Worm (Caenorhabditis elegans) whole organism, L4 larva: ENCODE measurements around the gene Y97E10AR.8.
A peak's percentile ranks its signal among the peaks of the same experiment; 100 is the strongest.

Experiments
- T26A8.4 ChIP-seq: fragments of 200-800 bp; sonication (Bioruptor generic); IDR thresholded peaks from 2 replicates; pipeline ENCODE4 v1.3.6; 2022; ENCODE audit warnings: missing genetic modification characterization, missing compliant biosample characterization
- Y48G9A.11 ChIP-seq: fragments of 200-800 bp; sonication (Bioruptor generic); IDR thresholded peaks from 2 replicates; pipeline ENCODE4 v1.3.6; 2022; ENCODE audit warnings: missing genetic modification reagents, missing genetic modification characterization, missing compliant biosample characterization
- Y5F2A.4 ChIP-seq: fragments of 200-800 bp; sonication (Bioruptor generic); optimal IDR thresholded peaks from 2 replicates; lab custom pipeline; 2018; ENCODE audit warnings: mild to moderate bottlenecking, missing genetic modification characterization, missing compliant biosample characterization
- Y75B8A.6 ChIP-seq: fragments of 200-800 bp; sonication (Bioruptor generic); IDR thresholded peaks from 2 replicates; pipeline ENCODE4 v1.3.6; 2022; ENCODE audit warnings: missing genetic modification reagents, missing genetic modification characterization, missing compliant biosample characterization
- ZK546.5 ChIP-seq, 2 experiments: sonication (generic microtip); optimal IDR thresholded peaks; 2 replicates each; lab custom pipeline; 2017; ENCODE audit warnings: missing biosample characterization in 2 of 2, missing genetic modification characterization in 2 of 2
- aha-1 ChIP-seq: fragments of 150-350 bp; peaks from one replicate; lab custom pipeline; 2014; ENCODE audit warnings: missing biosample characterization, missing genetic modification characterization
- aly-2 ChIP-seq: sonication (generic microtip); optimal IDR thresholded peaks from 2 replicates; lab custom pipeline; 2018; ENCODE audit warnings: missing biosample characterization, missing genetic modification characterization
- arid-1 ChIP-seq: fragments of 200-800 bp; sonication (Bioruptor generic); conservative IDR thresholded peaks from 2 replicates; pipeline ENCODE4 v1.3.6; 2022; ENCODE audit warnings: missing genetic modification reagents, missing genetic modification characterization, missing compliant biosample characterization
- attf-4 ChIP-seq: sonication (generic microtip); optimal IDR thresholded peaks from 3 replicates; lab custom pipeline; 2017; ENCODE audit warnings: missing biosample characterization, missing genetic modification characterization
- ceh-28 ChIP-seq: fragments of 150-350 bp; optimal IDR thresholded peaks from 2 replicates; lab custom pipeline; 2014; ENCODE audit warnings: missing biosample characterization, missing genetic modification reagents, missing genetic modification characterization
- ceh-32 ChIP-seq: sonication (generic microtip); optimal IDR thresholded peaks from 2 replicates; lab custom pipeline; 2016; ENCODE audit warnings: mild to moderate bottlenecking, missing genetic modification characterization, missing compliant biosample characterization; ENCODE audit not compliant: poor library complexity
- ceh-44 ChIP-seq: fragments of 200-800 bp; sonication (Bioruptor generic); IDR thresholded peaks from 2 replicates; pipeline ENCODE4 v1.3.6; 2022; ENCODE audit warnings: missing genetic modification reagents, missing genetic modification characterization, missing compliant biosample characterization
- ces-1 ChIP-seq: fragments of 150-350 bp; sonication (generic microtip); optimal IDR thresholded peaks from 4 replicates; lab custom pipeline; 2014; ENCODE audit warnings: missing biosample characterization, missing genetic modification reagents, missing genetic modification characterization
- daf-12 ChIP-seq: fragments of 150-350 bp; optimal IDR thresholded peaks from 2 replicates; lab custom pipeline; 2014; ENCODE audit warnings: missing biosample characterization, missing genetic modification reagents, missing genetic modification characterization
- dmd-6 ChIP-seq: fragments of 200-800 bp; sonication (Bioruptor generic); IDR thresholded peaks from 2 replicates; pipeline ENCODE4 v1.3.6; 2022; ENCODE audit warnings: missing genetic modification reagents, missing genetic modification characterization, missing compliant biosample characterization
- dmd-8 ChIP-seq: fragments of 200-800 bp; sonication (Bioruptor generic); IDR thresholded peaks from 2 replicates; pipeline ENCODE4 v1.3.6; 2022; ENCODE audit warnings: missing genetic modification characterization, missing compliant biosample characterization
- duxl-1 ChIP-seq: sonication (generic microtip); optimal IDR thresholded peaks from 2 replicates; lab custom pipeline; 2016; ENCODE audit warnings: mild to moderate bottlenecking, missing genetic modification characterization, moderate library complexity, missing compliant biosample characterization; ENCODE audit not compliant: poor library complexity
- hif-1 ChIP-seq, 2 experiments: sonication (generic microtip); optimal IDR thresholded peaks; 2 replicates each; lab custom pipeline; 2016 to 2017; ENCODE audit warnings: missing compliant biosample characterization in 2 of 2, missing genetic modification characterization in 2 of 2, missing genetic modification reagents in 2 of 2, missing genotype in 2 of 2, mild to moderate bottlenecking in 1 of 2
- hlh-11 ChIP-seq: fragments of 200-800 bp; sonication (Bioruptor generic); optimal IDR thresholded peaks from 2 replicates; lab custom pipeline; 2018; ENCODE audit warnings: mild to moderate bottlenecking, missing genetic modification characterization, missing compliant biosample characterization
- lim-7 ChIP-seq: fragments of 200-800 bp; sonication (Bioruptor generic); IDR thresholded peaks from 2 replicates; pipeline ENCODE4 v1.3.6; 2022; ENCODE audit warnings: missing genetic modification characterization, missing compliant biosample characterization
- lin-13 ChIP-seq: fragments of 150-350 bp; optimal IDR thresholded peaks from 2 replicates; lab custom pipeline; 2014; ENCODE audit warnings: missing biosample characterization, missing genetic modification reagents, missing genetic modification characterization
- lin-15B ChIP-seq: fragments of 150-350 bp; sonication (generic microtip); optimal IDR thresholded peaks from 3 replicates; lab custom pipeline; 2014; ENCODE audit warnings: missing biosample characterization, missing genetic modification characterization
- lin-29 ChIP-seq: fragments of 200-800 bp; sonication (Bioruptor generic); IDR thresholded peaks from 2 replicates; pipeline ENCODE4 v1.3.6; 2022; ENCODE audit warnings: missing genetic modification reagents, missing genetic modification characterization, missing compliant biosample characterization
- lin-38 ChIP-seq: fragments of 200-800 bp; sonication (Bioruptor generic); IDR thresholded peaks from 2 replicates; pipeline ENCODE4 v1.3.6; 2022; ENCODE audit warnings: missing genetic modification reagents, missing genetic modification characterization, missing compliant biosample characterization
- madf-5 ChIP-seq, 2 experiments: fragments of 200-800 bp; sonication (Bioruptor generic); IDR thresholded peaks; 2 replicates each; pipeline ENCODE4 v1.3.6; 2022; ENCODE audit warnings: missing compliant biosample characterization in 2 of 2, missing genetic modification characterization in 2 of 2
- madf-9 ChIP-seq: fragments of 200-800 bp; sonication (Bioruptor generic); conservative IDR thresholded peaks from 2 replicates; pipeline ENCODE4 v1.3.6; 2022; ENCODE audit warnings: missing genetic modification reagents, missing genetic modification characterization, missing compliant biosample characterization
- mdt-29 ChIP-seq: fragments of 200-800 bp; sonication (Bioruptor generic); IDR thresholded peaks from 2 replicates; pipeline ENCODE4 v1.3.6; 2022; ENCODE audit warnings: missing genetic modification reagents, missing genetic modification characterization, missing compliant biosample characterization
- mep-1 ChIP-seq: fragments of 150-350 bp; sonication (generic microtip); optimal IDR thresholded peaks from 3 replicates; lab custom pipeline; 2014; ENCODE audit warnings: missing biosample characterization, missing genetic modification characterization
- mes-2 ChIP-seq: sonication (generic microtip); optimal IDR thresholded peaks from 2 replicates; lab custom pipeline; 2016; ENCODE audit warnings: missing genotype, mild to moderate bottlenecking, missing genetic modification characterization, missing compliant biosample characterization; ENCODE audit not compliant: poor library complexity, severe bottlenecking
- nhr-10 ChIP-seq: fragments of 150-350 bp; optimal IDR thresholded peaks from 2 replicates; lab custom pipeline; 2014; ENCODE audit warnings: missing biosample characterization, missing genetic modification characterization
- nhr-111 ChIP-seq: fragments of 200-800 bp; sonication (Bioruptor generic); optimal IDR thresholded peaks from 2 replicates; lab custom pipeline; 2018; ENCODE audit warnings: mild to moderate bottlenecking, missing genetic modification characterization, missing compliant biosample characterization
- nhr-237 ChIP-seq: sonication (generic microtip); optimal IDR thresholded peaks from 2 replicates; lab custom pipeline; 2017; ENCODE audit warnings: missing biosample characterization, missing genetic modification characterization
- nhr-25 ChIP-seq: sonication (generic microtip); optimal IDR thresholded peaks from 2 replicates; lab custom pipeline; 2017; ENCODE audit warnings: missing genetic modification characterization, mild to moderate bottlenecking, missing compliant biosample characterization, antibody characterized with exemption, moderate library complexity, borderline replicate concordance; ENCODE audit not compliant: insufficient read depth
- nhr-6 ChIP-seq: fragments of 150-350 bp; optimal IDR thresholded peaks from 2 replicates; lab custom pipeline; 2014; ENCODE audit warnings: missing biosample characterization, missing genetic modification characterization
- nhr-76 ChIP-seq: fragments of 150-350 bp; optimal IDR thresholded peaks from 2 replicates; lab custom pipeline; 2014; ENCODE audit warnings: missing biosample characterization, missing genetic modification characterization
- nhr-77 ChIP-seq: fragments of 150-350 bp; optimal IDR thresholded peaks from 2 replicates; lab custom pipeline; 2014; ENCODE audit warnings: missing biosample characterization, missing genetic modification characterization
- php-3 ChIP-seq: fragments of 200-800 bp; sonication (Bioruptor generic); IDR thresholded peaks from 2 replicates; pipeline ENCODE4 v1.3.6; 2022; ENCODE audit warnings: missing genetic modification reagents, missing genetic modification characterization, missing compliant biosample characterization
- set-16 ChIP-seq: fragments of 200-800 bp; sonication (Bioruptor generic); IDR thresholded peaks from 2 replicates; pipeline ENCODE4 v1.3.6; 2022; ENCODE audit warnings: missing genetic modification reagents, missing genetic modification characterization, missing compliant biosample characterization
- skn-1 ChIP-seq: fragments of 150-350 bp; optimal IDR thresholded peaks from 2 replicates; lab custom pipeline; 2014; ENCODE audit warnings: missing biosample characterization, missing genetic modification characterization
- snpc-4 ChIP-seq: fragments of 150-350 bp; optimal IDR thresholded peaks from 2 replicates; lab custom pipeline; 2014; ENCODE audit warnings: missing biosample characterization, missing genetic modification characterization
- spr-1 ChIP-seq: sonication (generic microtip); optimal IDR thresholded peaks from 2 replicates; lab custom pipeline; 2016; ENCODE audit warnings: mild to moderate bottlenecking, missing genetic modification characterization, missing compliant biosample characterization
- tag-97 ChIP-seq: fragments of 200-800 bp; sonication (Bioruptor generic); IDR thresholded peaks from 2 replicates; pipeline ENCODE4 v1.3.6; 2022; ENCODE audit warnings: missing genetic modification characterization, missing compliant biosample characterization
- tra-1 ChIP-seq: fragments of 200-800 bp; sonication (Bioruptor generic); IDR thresholded peaks from 2 replicates; pipeline ENCODE4 v1.3.6; 2022; ENCODE audit warnings: missing genetic modification reagents, missing genetic modification characterization, missing compliant biosample characterization
- unc-130 ChIP-seq: sonication (generic microtip); optimal IDR thresholded peaks from 2 replicates; lab custom pipeline; 2016; ENCODE audit warnings: missing genetic modification reagents, missing genetic modification characterization, missing compliant biosample characterization
- unc-62 ChIP-seq, 3 experiments: fragments of 150-350 bp in 1 of 3; sonication (generic microtip); optimal IDR thresholded peaks in 2 of 3; peaks in 1 of 3; 1 replicate in 1 of 3; 2 replicates in 2 of 3; lab custom pipeline; 2014 to 2017; ENCODE audit warnings: missing biosample characterization in 3 of 3, missing genetic modification characterization in 3 of 3, missing genetic modification reagents in 3 of 3, missing genotype in 1 of 3
- vab-7 ChIP-seq: fragments of 200-800 bp; sonication (Bioruptor generic); IDR thresholded peaks from 2 replicates; pipeline ENCODE4 v1.3.6; 2022; ENCODE audit warnings: missing genetic modification reagents, missing genetic modification characterization, missing compliant biosample characterization
- zag-1 ChIP-seq: fragments of 150-350 bp; optimal IDR thresholded peaks from 2 replicates; lab custom pipeline; 2014; ENCODE audit warnings: missing biosample characterization, missing genetic modification characterization
- ztf-11 ChIP-seq: fragments of 150-350 bp; optimal IDR thresholded peaks from 2 replicates; lab custom pipeline; 2014; ENCODE audit warnings: missing biosample characterization, missing genetic modification characterization
- ztf-7 ChIP-seq: fragments of 150-350 bp; optimal IDR thresholded peaks from 2 replicates; lab custom pipeline; 2014; ENCODE audit warnings: missing biosample characterization, missing genetic modification characterization

Y97E10AR.8 gene

ce11 chrV:7995878-7996277 is 9.2 kb upstream of the Y97E10AR.8 start, which contains the start of gene Y97E10AR.2:
TSS of gene Y97E10AR.2 (plus strand) at chrV:7996178.
- TF ChIP-seq nhr-10 (tag; lab: Kevin White, UChicago) (no peak), unc-62 (GFP tag; optimal IDR thresholded peaks at IDR 0.05 in 1 of 2; lab: Kevin White, UChicago) (no peak), unc-62 (tag; optimal IDR thresholded peaks at IDR 0.05; lab: Kevin White, UChicago) (no peak), dmd-8 (GFP tag; lab: Robert Waterston, UW) (no peak), ceh-32 (no peak), mep-1 (tag; lab: Kevin White, UChicago) (no peak), skn-1 (tag; lab: Kevin White, UChicago) (no peak), nhr-111 (no peak), madf-9 (GFP tag; lab: Robert Waterston, UW) (no peak), ceh-44 (GFP tag; lab: Robert Waterston, UW) (no peak), lin-13 (no peak), hlh-11 (tag; lab: Kevin White, UChicago) (no peak), attf-4 (no peak), vab-7 (GFP tag; lab: Robert Waterston, UW) (no peak), nhr-237 (tag; lab: Kevin White, UChicago) (no peak)

ce11 chrV:8000929-8001513 is 4.1 kb upstream of the Y97E10AR.8 start, which contains the start of gene Y97E10AR.1:
TSS of gene Y97E10AR.1 (plus strand) at chrV:8001463.
- TF ChIP-seq mdt-29 (GFP tag; lab: Robert Waterston, UW), result no peak
- no peak for TF ChIP-seq lin-15B
- TF ChIP-seq Y5F2A.4 (GFP tag; lab: Kevin White, UChicago), result no peak
- no peak for TF ChIP-seq php-3 (GFP tag; lab: Robert Waterston, UW)
- no peak for TF ChIP-seq spr-1 (tag; lab: Kevin White, UChicago)
- TF ChIP-seq snpc-4 (tag; lab: Kevin White, UChicago), result no peak
- TF ChIP-seq T26A8.4 (GFP tag; lab: Robert Waterston, UW), result 0 out of 2 replicates have a peak, but pooled peaks have one; percentile 39
- no peak for TF ChIP-seq ztf-7 (tag; lab: Kevin White, UChicago)
- TF ChIP-seq set-16 (GFP tag; lab: Robert Waterston, UW), result no peak
- no peak for TF ChIP-seq lim-7 (GFP tag; lab: Robert Waterston, UW)
- TF ChIP-seq aha-1 (tag; lab: Kevin White, UChicago), result peak; percentile 99
- TF ChIP-seq hif-1 (tag; optimal IDR thresholded peaks at IDR 0.05; lab: Kevin White, UChicago), result peak in 1 of 2 experiments; percentile 78
- TF ChIP-seq ZK546.5 (tag; optimal IDR thresholded peaks at IDR 0.05; lab: Kevin White, UChicago), result no peak
- no peak for TF ChIP-seq Y48G9A.11
- TF ChIP-seq lin-29 (GFP tag; lab: Robert Waterston, UW), result no peak
- no peak for TF ChIP-seq nhr-25 (tag; lab: Kevin White, UChicago)
- TF ChIP-seq nhr-76 (tag; lab: Kevin White, UChicago), result no peak
- no peak for TF ChIP-seq ceh-28 (tag; lab: Kevin White, UChicago)
- peak; percentile 76 for TF ChIP-seq nhr-77 (tag; lab: Kevin White, UChicago)
- no peak for TF ChIP-seq arid-1
- TF ChIP-seq tag-97 (GFP tag; lab: Robert Waterston, UW), result no peak
- peak; percentile 42 for TF ChIP-seq mes-2 (tag; lab: Kevin White, UChicago)
- TF ChIP-seq lin-38, result no peak
- TF ChIP-seq madf-5 (GFP tag; IDR thresholded peaks at IDR 0.05; lab: Robert Waterston, UW), result no peak
- TF ChIP-seq nhr-6, result no peak
- TF ChIP-seq duxl-1, result no peak
- TF ChIP-seq unc-130 (GFP tag; lab: Kevin White, UChicago), result no peak
- 0 out of 2 replicates have a peak, but pooled peaks have one; percentile 28 for TF ChIP-seq tra-1
- peak; percentile 94 for TF ChIP-seq dmd-6 (GFP tag; lab: Robert Waterston, UW)
- no peak for TF ChIP-seq lin-13
- no peak for TF ChIP-seq Y75B8A.6 (GFP tag; lab: Robert Waterston, UW)
- no peak for TF ChIP-seq ces-1
- no peak for TF ChIP-seq aly-2 (tag; lab: Kevin White, UChicago)
- TF ChIP-seq daf-12 (tag; lab: Kevin White, UChicago), result no peak
- no peak for TF ChIP-seq zag-1 (tag; lab: Kevin White, UChicago)
- TF ChIP-seq hlh-11 (tag; lab: Kevin White, UChicago), result peak; percentile 97
- TF ChIP-seq nhr-237 (tag; lab: Kevin White, UChicago), result no peak
- TF ChIP-seq ztf-11 (tag; lab: Kevin White, UChicago), result no peak
- TF ChIP-seq vab-7 (GFP tag; lab: Robert Waterston, UW), result no peak
- TF ChIP-seq madf-9 (GFP tag; lab: Robert Waterston, UW), result peak; percentile 40; the same call in 1 of the 2 replicates
